Worm (Caenorhabditis elegans) whole organism, young adult: ENCODE data around the gene C41G6.12.
"Not testable (repeated sequence)": the region's sequence is repeated elsewhere in the genome, so short reads cannot be mapped to it uniquely, and the experiment has no call there.

Source experiments
- B0336.3 ChIP-seq: fragments of 200-800 bp; sonication (Bioruptor generic); IDR thresholded peaks from 2 replicates; pipeline ENCODE4 v1.3.6; 2022; ENCODE audit warnings: missing genetic modification characterization, missing compliant biosample characterization
- F10E7.11 ChIP-seq: sonication (generic microtip); optimal IDR thresholded peaks from 2 replicates; lab custom pipeline; 2017; ENCODE audit warnings: mild to moderate bottlenecking, missing genetic modification characterization, moderate library complexity, missing compliant biosample characterization
- F22D6.2 ChIP-seq: sonication (generic microtip); optimal IDR thresholded peaks from 2 replicates; lab custom pipeline; 2016; ENCODE audit warnings: mild to moderate bottlenecking, missing genetic modification characterization, missing compliant biosample characterization
- F23B12.7 ChIP-seq: sonication (generic microtip); optimal IDR thresholded peaks from 2 replicates; lab custom pipeline; 2017; ENCODE audit warnings: missing genetic modification characterization, mild to moderate bottlenecking, missing compliant biosample characterization, antibody characterized with exemption, moderate library complexity; ENCODE audit not compliant: insufficient read depth
- F37B4.10 ChIP-seq: fragments of 200-800 bp; sonication (Bioruptor generic); IDR thresholded peaks from 2 replicates; pipeline ENCODE4 v1.3.6; 2022; ENCODE audit warnings: missing genetic modification characterization, missing compliant biosample characterization
- F55B11.4 ChIP-seq: sonication (generic microtip); optimal IDR thresholded peaks from 2 replicates; lab custom pipeline; 2016; ENCODE audit warnings: missing compliant biosample characterization, missing genetic modification characterization, borderline replicate concordance; ENCODE audit not compliant: insufficient read depth
- Y53F4B.3 ChIP-seq: fragments of 200-800 bp; sonication (Bioruptor generic); IDR thresholded peaks from 2 replicates; pipeline ENCODE4 v1.3.6; 2022; ENCODE audit warnings: missing genetic modification reagents, missing genetic modification characterization, missing compliant biosample characterization
- Y53G8AR.9 ChIP-seq: fragments of 200-800 bp; sonication (Bioruptor generic); conservative IDR thresholded peaks from 2 replicates; pipeline ENCODE4 v1.3.6; 2022; ENCODE audit warnings: missing genetic modification reagents, missing genetic modification characterization, missing compliant biosample characterization
- Y67H2A.10 ChIP-seq: fragments of 200-800 bp; sonication (Bioruptor generic); conservative IDR thresholded peaks from 2 replicates; pipeline ENCODE4 v1.3.6; 2022; ENCODE audit warnings: missing genetic modification reagents, missing genetic modification characterization, missing compliant biosample characterization
- ZK185.1 ChIP-seq: sonication (generic microtip); optimal IDR thresholded peaks from 2 replicates; lab custom pipeline; 2016; ENCODE audit warnings: mild to moderate bottlenecking, missing genetic modification characterization, missing compliant biosample characterization; ENCODE audit not compliant: poor library complexity, severe bottlenecking
- akir-1 ChIP-seq: fragments of 200-800 bp; sonication (Bioruptor generic); optimal IDR thresholded peaks from 2 replicates; lab custom pipeline; 2018; ENCODE audit warnings: mild to moderate bottlenecking, missing genetic modification characterization, moderate library complexity, missing compliant biosample characterization
- atf-7 ChIP-seq: sonication (generic microtip); optimal IDR thresholded peaks from 2 replicates; lab custom pipeline; 2017; ENCODE audit warnings: mild to moderate bottlenecking, missing genetic modification characterization, missing compliant biosample characterization
- attf-3 ChIP-seq: fragments of 200-800 bp; sonication (Bioruptor generic); conservative IDR thresholded peaks from 2 replicates; pipeline ENCODE4 v1.3.6; 2022; ENCODE audit warnings: missing genetic modification reagents, missing genetic modification characterization, missing compliant biosample characterization
- attf-6 ChIP-seq: fragments of 200-800 bp; sonication (Bioruptor generic); IDR thresholded peaks from 2 replicates; pipeline ENCODE4 v1.3.6; 2022; ENCODE audit warnings: missing genetic modification reagents, missing genetic modification characterization, missing compliant biosample characterization
- bed-1 ChIP-seq: fragments of 200-800 bp; sonication (Bioruptor generic); IDR thresholded peaks from 2 replicates; pipeline ENCODE4 v1.3.6; 2022; ENCODE audit warnings: missing genetic modification reagents, missing genetic modification characterization, missing compliant biosample characterization
- bed-2 ChIP-seq: fragments of 200-800 bp; sonication (Bioruptor generic); IDR thresholded peaks from 2 replicates; pipeline ENCODE4 v1.3.6; 2022; ENCODE audit warnings: missing genetic modification reagents, missing genetic modification characterization, missing compliant biosample characterization
- ceh-79 ChIP-seq: sonication (generic microtip); optimal IDR thresholded peaks from 2 replicates; lab custom pipeline; 2017; ENCODE audit warnings: mild to moderate bottlenecking, missing genetic modification characterization, missing compliant biosample characterization
- chd-7 ChIP-seq: sonication (generic microtip); optimal IDR thresholded peaks from 2 replicates; lab custom pipeline; 2016; ENCODE audit warnings: mild to moderate bottlenecking, missing genetic modification characterization, moderate library complexity, missing compliant biosample characterization
- fkh-3 ChIP-seq: sonication (generic microtip); optimal IDR thresholded peaks from 2 replicates; lab custom pipeline; 2016; ENCODE audit warnings: mild to moderate bottlenecking, missing genetic modification characterization, missing compliant biosample characterization
- him-1 ChIP-seq: sonication (generic microtip); optimal IDR thresholded peaks from 2 replicates; lab custom pipeline; 2016; ENCODE audit warnings: missing genotype, missing genetic modification reagents, missing genetic modification characterization, missing compliant biosample characterization
- hsf-1 ChIP-seq: fragments of 200-800 bp; sonication (Bioruptor generic); IDR thresholded peaks from 2 replicates; pipeline ENCODE4 v1.3.6; 2022; ENCODE audit warnings: missing genetic modification reagents, missing genetic modification characterization, missing compliant biosample characterization
- let-526 ChIP-seq: fragments of 200-800 bp; sonication (Bioruptor generic); IDR thresholded peaks from 2 replicates; pipeline ENCODE4 v1.3.6; 2022; ENCODE audit warnings: missing genetic modification reagents, missing genetic modification characterization, missing compliant biosample characterization
- mel-28 ChIP-seq: sonication (generic microtip); optimal IDR thresholded peaks from 2 replicates; lab custom pipeline; 2016; ENCODE audit warnings: borderline replicate concordance, mild to moderate bottlenecking, missing genetic modification characterization, missing compliant biosample characterization
- nhr-120 ChIP-seq: fragments of 200-800 bp; sonication (Bioruptor generic); IDR thresholded peaks from 2 replicates; pipeline ENCODE4 v1.3.6; 2022; ENCODE audit warnings: missing genetic modification characterization, missing compliant biosample characterization
- repo-1 ChIP-seq: sonication (generic microtip); optimal IDR thresholded peaks from 2 replicates; lab custom pipeline; 2017; ENCODE audit warnings: mild to moderate bottlenecking, missing genetic modification characterization, missing compliant biosample characterization
- snpc-3.4 ChIP-seq: sonication (generic microtip); optimal IDR thresholded peaks from 2 replicates; lab custom pipeline; 2017; ENCODE audit warnings: missing genetic modification characterization, mild to moderate bottlenecking, missing compliant biosample characterization, antibody characterized with exemption, moderate library complexity, missing genotype, missing genetic modification reagents
- snpc-4 ChIP-seq, 5 experiments: fragments of 150-350 bp in 1 of 5; sonication (generic microtip) in 4 of 5; optimal IDR thresholded peaks; 2 replicates each; lab custom pipeline; 2014 to 2018; ENCODE audit warnings: missing genetic modification characterization in 5 of 5, missing biosample characterization in 3 of 5, antibody characterized with exemption in 2 of 5, mild to moderate bottlenecking in 2 of 5, missing compliant biosample characterization in 2 of 5, missing genotype in 2 of 5, moderate library complexity in 2 of 5, missing genetic modification reagents in 1 of 5
- unc-130 ChIP-seq: sonication (generic microtip); optimal IDR thresholded peaks from 2 replicates; lab custom pipeline; 2016; ENCODE audit warnings: missing genetic modification reagents, missing genetic modification characterization, missing compliant biosample characterization
- zfh-2 ChIP-seq: fragments of 200-800 bp; sonication (Bioruptor generic); conservative IDR thresholded peaks from 2 replicates; pipeline ENCODE4 v1.3.6; 2022; ENCODE audit warnings: missing genetic modification reagents, missing genetic modification characterization, missing compliant biosample characterization
- zim-3 ChIP-seq: sonication (generic microtip); optimal IDR thresholded peaks from 2 replicates; lab custom pipeline; 2017; ENCODE audit warnings: mild to moderate bottlenecking, missing genetic modification characterization, moderate library complexity, missing compliant biosample characterization
- ztf-18 ChIP-seq: sonication (generic microtip); optimal IDR thresholded peaks from 2 replicates; lab custom pipeline; 2016; ENCODE audit warnings: missing genotype, mild to moderate bottlenecking, missing genetic modification characterization, missing compliant biosample characterization
- ztf-28 ChIP-seq: fragments of 200-800 bp; sonication (Bioruptor generic); IDR thresholded peaks from 2 replicates; pipeline ENCODE4 v1.3.6; 2022; ENCODE audit warnings: missing genetic modification reagents, missing genetic modification characterization, missing compliant biosample characterization

Gene C41G6.12

ce11 chrV:15221330-15221729 lies 13.7 kb upstream of the C41G6.12 start, which contains the start of gene irld-25:
TSS of gene irld-25 (plus strand) at chrV:15221630.
- TF ChIP-seq akir-1 (GFP tag; lab: Kevin White, UChicago), result no peak
- no peak for TF ChIP-seq snpc-4 (GFP tag; optimal IDR thresholded peaks at IDR 0.05; lab: Kevin White, UChicago)
- TF ChIP-seq snpc-4 (tag; optimal IDR thresholded peaks at IDR 0.05; lab: Kevin White, UChicago), result no peak
- no peak for TF ChIP-seq F22D6.2 (tag; lab: Kevin White, UChicago)

ce11 chrV:15216705-15217104 lies 9.1 kb upstream of the C41G6.12 start, which contains the start of gene sri-25:
TSS of gene sri-25 (plus strand) at chrV:15217005.
- TF ChIP-seq ZK185.1 (tag; lab: Kevin White, UChicago) (no peak), snpc-4 (GFP tag; optimal IDR thresholded peaks at IDR 0.05; lab: Kevin White, UChicago) (no peak), snpc-4 (tag; optimal IDR thresholded peaks at IDR 0.05; lab: Kevin White, UChicago) (no peak), Y53G8AR.9 (no peak), snpc-3.4 (tag; lab: Kevin White, UChicago) (no peak), bed-2 (GFP tag; lab: Robert Waterston, UW) (no peak), atf-7 (tag; lab: Kevin White, UChicago) (no peak), unc-130 (GFP tag; lab: Kevin White, UChicago) (no peak)

ce11 chrV:15215175-15215574 lies 7.6 kb upstream of the C41G6.12 start, which contains the start of gene sri-26:
TSS of gene sri-26 (plus strand) at chrV:15215475.
- not testable (repeated sequence) for TF ChIP-seq zim-3, chd-7, ztf-18 (tag; lab: Kevin White, UChicago)

ce11 chrV:15211869-15212268 lies 4.3 kb upstream of the C41G6.12 start, which contains the start of gene sri-24:
TSS of gene sri-24 (plus strand) at chrV:15212169.
- TF ChIP-seq attf-6 (GFP tag; lab: Robert Waterston, UW); let-526 (GFP tag; lab: Robert Waterston, UW); repo-1 (tag; lab: Kevin White, UChicago): not testable (repeated sequence)
- TF ChIP-seq, all 124 proteins: peak for 0; not testable (repeated sequence) for 124

- TF ChIP-seq F55B11.4 (tag; lab: Kevin White, UChicago) (no peak), zfh-2 (GFP tag; lab: Robert Waterston, UW) (no peak), B0336.3 (GFP tag; lab: Robert Waterston, UW) (no peak)
Observed at ce11 chrV:15199768-15200167, 7.8 kb downstream of the C41G6.12 start, which contains the start of gene Y75B12B.10. TSS of gene Y75B12B.10 (plus strand) at chrV:15200068.

- TF ChIP-seq him-1 (tag; lab: Kevin White, UChicago), result no peak
- TF ChIP-seq F10E7.11, result no peak
- TF ChIP-seq nhr-120 (GFP tag; lab: Robert Waterston, UW), result no peak
Observed at ce11 chrV:15197955-15198354, 9.6 kb downstream of the C41G6.12 start, which contains the start of gene srw-1. TSS of gene srw-1 (plus strand) at chrV:15198255.

ce11 chrV:15193909-15194308 lies 13.7 kb downstream of the C41G6.12 start, which contains the start of gene Y75B12B.13:
TSS of gene Y75B12B.13 (minus strand) at chrV:15194009.
- TF ChIP-seq ceh-79 (tag; lab: Kevin White, UChicago) (no peak), bed-1 (no peak), F37B4.10 (GFP tag; lab: Robert Waterston, UW) (no peak), ztf-28 (GFP tag; lab: Robert Waterston, UW) (no peak), mel-28 (no peak), Y67H2A.10 (no peak), snpc-4 (GFP tag; optimal IDR thresholded peaks at IDR 0.05; lab: Kevin White, UChicago) (no peak), snpc-4 (tag; optimal IDR thresholded peaks at IDR 0.05; lab: Kevin White, UChicago) (no peak), attf-3 (GFP tag; lab: Robert Waterston, UW) (no peak), F23B12.7 (tag; lab: Kevin White, UChicago) (no peak), hsf-1 (GFP tag; lab: Robert Waterston, UW) (no peak), fkh-3 (no peak), Y53F4B.3 (GFP tag; lab: Robert Waterston, UW) (no peak)
